Fruit fly (Drosophila melanogaster): ENCODE results near the gene Kal1.

DNA sequence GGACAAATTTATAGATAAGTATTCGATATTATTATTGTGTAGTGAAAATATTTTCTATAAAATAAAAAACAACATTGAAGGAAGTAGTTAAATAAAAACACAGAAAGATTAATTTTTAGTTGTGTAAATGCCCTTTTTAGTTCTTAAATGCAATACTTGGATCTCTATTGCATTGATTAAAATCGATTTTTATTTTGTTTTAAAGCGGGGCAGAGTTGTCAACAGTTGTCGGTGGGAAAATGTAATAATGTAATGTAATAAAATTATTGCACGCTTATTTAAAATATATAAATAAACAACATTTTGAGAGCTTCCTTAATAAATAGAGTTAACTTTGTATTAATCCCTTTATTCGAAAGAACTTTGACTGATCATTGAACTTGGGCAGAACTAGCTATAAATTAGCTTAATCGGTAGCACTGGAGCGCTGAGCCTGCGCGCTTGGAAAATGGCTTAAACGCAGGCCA is 22.4 kb downstream of the Kal1 start, which contains the start of gene Apc2:
- TF ChIP-seq CG34406 (GFP tag; optimal IDR thresholded peaks at IDR 0.05), result peak; percentile 57
- no peak for TF ChIP-seq dac (GFP tag; optimal IDR thresholded peaks at IDR 0.05)
- TF ChIP-seq Eip78C (GFP tag), result peak; percentile 91
- TF ChIP-seq topi (GFP tag; optimal IDR thresholded peaks at IDR 0.05), result peak; percentile 60
- peak; percentile 36 for TF ChIP-seq Lpt (GFP tag; optimal IDR thresholded peaks at IDR 0.05)
- no peak for TF ChIP-seq CG4318 (GFP tag; optimal IDR thresholded peaks at IDR 0.05)
- peak; percentile 58 for TF ChIP-seq CG3919 (GFP tag; optimal IDR thresholded peaks at IDR 0.05)
- no peak for TF ChIP-seq CG11294 (GFP tag; IDR thresholded peaks at IDR 0.05)
- TF ChIP-seq fd85E (GFP tag; optimal IDR thresholded peaks at IDR 0.05), result no peak
- TF ChIP-seq fkh (GFP tag; optimal IDR thresholded peaks at IDR 0.05), result no peak
- peak; percentile 52 for TF ChIP-seq net (GFP tag; optimal IDR thresholded peaks at IDR 0.05)
- peak; percentile 71 for TF ChIP-seq CG6163 (GFP tag; IDR thresholded peaks at IDR 0.05)

Measured in whole organism, prepupa.